Fruit fly (Drosophila melanogaster) whole organism, wandering third instar larva: ENCODE results near the gene dlg1.
A peak's percentile ranks its signal among the peaks of the same experiment; 100 is the strongest.

Experiments used
- Abd-B ChIP-seq: fragments of >200 bp; optimal IDR thresholded peaks from 2 replicates; lab custom pipeline; 2017; ENCODE audit warnings: missing biosample characterization, missing genetic modification characterization
- CG32264 ChIP-seq: fragments of 200-800 bp; sonication (Bioruptor generic); optimal IDR thresholded peaks from 2 replicates; lab custom pipeline; 2016; ENCODE audit warnings: missing biosample characterization, missing genetic modification characterization
- CG9705 ChIP-seq: fragments of 200-800 bp; sonication (Bioruptor generic); optimal IDR thresholded peaks from 2 replicates; lab custom pipeline; 2018; ENCODE audit warnings: missing biosample characterization, mild to moderate bottlenecking, missing genetic modification characterization
- CrebA ChIP-seq: fragments of 200-800 bp; sonication (Bioruptor generic); optimal IDR thresholded peaks from 2 replicates; lab custom pipeline; 2016; ENCODE audit warnings: missing biosample characterization, mild to moderate bottlenecking, missing genetic modification characterization, borderline replicate concordance
- Dfd ChIP-seq: fragments of >200 bp; optimal IDR thresholded peaks from 2 replicates; lab custom pipeline; 2017; ENCODE audit warnings: missing biosample characterization, missing genetic modification characterization
- Dif ChIP-seq: fragments of 200-275, 200-300 bp; sonication (Bioruptor generic); optimal IDR thresholded peaks from 2 replicates; lab custom pipeline; 2018; ENCODE audit warnings: missing biosample characterization, missing genetic modification characterization; ENCODE audit not compliant: partially characterized antibody
- GATAd ChIP-seq: sonication (Bioruptor generic); optimal IDR thresholded peaks from 2 replicates; lab custom pipeline; 2016; ENCODE audit warnings: missing biosample characterization, missing genetic modification characterization
- HLH106 ChIP-seq: fragments of 200-800 bp; optimal IDR thresholded peaks from 3 replicates; lab custom pipeline; 2019; ENCODE audit warnings: missing biosample characterization, mild to moderate bottlenecking, missing genetic modification characterization, moderate library complexity
- Hnf4 ChIP-seq: fragments of 200-800 bp; sonication (Bioruptor generic); optimal IDR thresholded peaks from 2 replicates; lab custom pipeline; 2016; ENCODE audit warnings: missing biosample characterization, mild to moderate bottlenecking, missing genetic modification characterization
- Hr78 ChIP-seq: fragments of >200 bp; optimal IDR thresholded peaks from 2 replicates; lab custom pipeline; 2017; ENCODE audit warnings: missing biosample characterization, missing genetic modification characterization
- Hr83 ChIP-seq: fragments of 200-300 bp; sonication (Bioruptor generic); optimal IDR thresholded peaks from 2 replicates; lab custom pipeline; 2016; ENCODE audit warnings: missing biosample characterization, mild to moderate bottlenecking, missing genetic modification characterization, moderate library complexity; ENCODE audit not compliant: poor library complexity, severe bottlenecking
- Jra ChIP-seq: sonication (Bioruptor generic); optimal IDR thresholded peaks from 2 replicates; lab custom pipeline; 2016; ENCODE audit warnings: missing biosample characterization, missing genetic modification characterization
- Mio ChIP-seq: sonication (Bioruptor generic); optimal IDR thresholded peaks from 2 replicates; lab custom pipeline; 2016; ENCODE audit warnings: missing biosample characterization, missing genetic modification characterization
- Myc ChIP-seq: fragments of >200 bp; optimal IDR thresholded peaks from 2 replicates; lab custom pipeline; 2017
- N ChIP-seq: fragments of >200 bp; optimal IDR thresholded peaks from 2 replicates; lab custom pipeline; 2018; ENCODE audit warnings: missing biosample characterization, missing external identifiers, missing genetic modification characterization
- OdsH ChIP-seq: fragments of 200-800 bp; sonication (Bioruptor generic); optimal IDR thresholded peaks from 2 replicates; lab custom pipeline; 2016; ENCODE audit warnings: missing biosample characterization, mild to moderate bottlenecking, missing genetic modification characterization
- Rel ChIP-seq, 2 experiments: fragments of 200-800 bp; sonication (Bioruptor generic) in 1 of 2; optimal IDR thresholded peaks; 2 replicates in 1 of 2; 3 replicates in 1 of 2; lab custom pipeline; 2016 to 2019; ENCODE audit warnings: mild to moderate bottlenecking in 2 of 2, missing biosample characterization in 2 of 2, missing genetic modification characterization in 2 of 2, moderate library complexity in 1 of 2
- Sp1 ChIP-seq: fragments of 200-800 bp; sonication (Bioruptor generic); optimal IDR thresholded peaks from 3 replicates; lab custom pipeline; 2019; ENCODE audit warnings: missing biosample characterization, mild to moderate bottlenecking, missing genetic modification characterization, moderate library complexity
- Vsx2 ChIP-seq: fragments of 200-300, 225-300 bp; sonication (Bioruptor generic); optimal IDR thresholded peaks from 2 replicates; lab custom pipeline; 2018; ENCODE audit warnings: missing biosample characterization, missing genetic modification characterization; ENCODE audit not compliant: partially characterized antibody
- br ChIP-seq: fragments of 200-800 bp; sonication (Bioruptor generic); optimal IDR thresholded peaks from 2 replicates; lab custom pipeline; 2016; ENCODE audit warnings: missing biosample characterization, missing genetic modification characterization
- brk ChIP-seq: fragments of 200-800 bp; sonication (Bioruptor generic); optimal IDR thresholded peaks from 2 replicates; lab custom pipeline; 2016; ENCODE audit warnings: missing biosample characterization, mild to moderate bottlenecking, missing genetic modification characterization
- dl ChIP-seq, 2 experiments: fragments of 175-275, 200-275 bp in 1 of 2; fragments of 200-275 bp in 1 of 2; sonication (Bioruptor generic); optimal IDR thresholded peaks; lab custom pipeline; 2018; ENCODE audit warnings: mild to moderate bottlenecking in 2 of 2, missing biosample characterization in 2 of 2, missing genetic modification characterization in 2 of 2, moderate library complexity in 2 of 2; ENCODE audit not compliant: partially characterized antibody in 2 of 2, insufficient read depth in 1 of 2
- dmrt93B ChIP-seq: fragments of 200-800 bp; sonication (Bioruptor generic); optimal IDR thresholded peaks from 2 replicates; lab custom pipeline; 2018; ENCODE audit warnings: missing biosample characterization, mild to moderate bottlenecking, missing genetic modification characterization
- dsf ChIP-seq: sonication (Bioruptor generic); optimal IDR thresholded peaks from 2 replicates; lab custom pipeline; 2016; ENCODE audit warnings: missing biosample characterization, missing genetic modification characterization, borderline replicate concordance
- ey ChIP-seq: fragments of 200-800 bp; sonication (Bioruptor generic); optimal IDR thresholded peaks from 2 replicates; lab custom pipeline; 2016; ENCODE audit warnings: missing biosample characterization, missing genetic modification characterization
- foxo ChIP-seq, 2 experiments: fragments of 200-800 bp; sonication (Bioruptor generic); optimal IDR thresholded peaks; 2 replicates in 1 of 2; 3 replicates in 1 of 2; lab custom pipeline; 2016 to 2017; ENCODE audit warnings: missing biosample characterization in 2 of 2, missing genetic modification characterization in 2 of 2
- fru ChIP-seq: fragments of 200-800 bp; sonication (Bioruptor generic); optimal IDR thresholded peaks from 3 replicates; lab custom pipeline; 2016; ENCODE audit warnings: missing biosample characterization, mild to moderate bottlenecking, missing genetic modification characterization
- h ChIP-seq: fragments of 200-800 bp; sonication (Bioruptor generic); optimal IDR thresholded peaks from 3 replicates; lab custom pipeline; 2016; ENCODE audit warnings: missing biosample characterization, mild to moderate bottlenecking, missing genetic modification characterization
- jim ChIP-seq: fragments of 175-275, 200-325 bp; sonication (Bioruptor generic); optimal IDR thresholded peaks from 2 replicates; lab custom pipeline; 2016; ENCODE audit warnings: missing biosample characterization, mild to moderate bottlenecking, missing genetic modification characterization
- lola ChIP-seq: fragments of >200 bp; optimal IDR thresholded peaks from 2 replicates; lab custom pipeline; 2017; ENCODE audit warnings: missing biosample characterization, missing genetic modification characterization
- pan ChIP-seq: fragments of >200 bp; optimal IDR thresholded peaks from 2 replicates; lab custom pipeline; 2017
- psq ChIP-seq: fragments of 200-800 bp; sonication (Bioruptor generic); optimal IDR thresholded peaks from 3 replicates; lab custom pipeline; 2017; ENCODE audit warnings: missing biosample characterization, mild to moderate bottlenecking, missing genetic modification characterization, moderate library complexity
- rgr ChIP-seq: fragments of 200-800 bp; sonication (Bioruptor generic); optimal IDR thresholded peaks from 3 replicates; lab custom pipeline; 2016; ENCODE audit warnings: missing biosample characterization, mild to moderate bottlenecking, missing genetic modification characterization
- sage ChIP-seq: fragments of 200-800 bp; sonication (Bioruptor generic); optimal IDR thresholded peaks from 2 replicates; lab custom pipeline; 2016; ENCODE audit warnings: missing biosample characterization, mild to moderate bottlenecking, missing genetic modification characterization
- sv ChIP-seq: fragments of 200-800 bp; sonication (Bioruptor generic); optimal IDR thresholded peaks from 3 replicates; lab custom pipeline; 2016; ENCODE audit warnings: missing biosample characterization, missing genetic modification characterization
- tai ChIP-seq: sonication (Bioruptor generic); optimal IDR thresholded peaks from 2 replicates; lab custom pipeline; 2016; ENCODE audit warnings: missing biosample characterization, missing genetic modification characterization
- usp ChIP-seq: fragments of >200 bp; optimal IDR thresholded peaks from 2 replicates; lab custom pipeline; 2017; ENCODE audit warnings: missing biosample characterization, missing genetic modification characterization
- woc ChIP-seq: sonication (Bioruptor generic); optimal IDR thresholded peaks from 2 replicates; lab custom pipeline; 2016; ENCODE audit warnings: missing biosample characterization, mild to moderate bottlenecking, missing genetic modification characterization

Gene dlg1

dm6 chrX:11338973-11339867 lies 30.2 kb upstream of the dlg1 start:
- no peak for TF ChIP-seq dsf (GFP tag; lab: Kevin White, UChicago)
- TF ChIP-seq woc (GFP tag; lab: Kevin White, UChicago) = peak; percentile 74
- TF ChIP-seq psq = peak; percentile 95
- TF ChIP-seq pan (lab: Kevin White, UChicago) = no peak
- no peak for TF ChIP-seq lola (GFP tag; lab: Kevin White, UChicago)
- TF ChIP-seq foxo (GFP tag; optimal IDR thresholded peaks at IDR 0.05; lab: Kevin White, UChicago) = peak in 1 of 2 experiments; percentile 65
- TF ChIP-seq sv = no peak
- TF ChIP-seq CG32264 = no peak
- peak; percentile 52 for TF ChIP-seq rgr (GFP tag; lab: Kevin White, UChicago)
- peak; percentile 20 for TF ChIP-seq GATAd (GFP tag; lab: Kevin White, UChicago)
- no peak for TF ChIP-seq CrebA
- no peak for TF ChIP-seq tai (GFP tag; lab: Kevin White, UChicago)
- TF ChIP-seq usp (GFP tag; lab: Kevin White, UChicago) = no peak
- TF ChIP-seq fru (GFP tag; lab: Kevin White, UChicago) = peak; percentile 38
- TF ChIP-seq Dif (GFP tag; lab: Kevin White, UChicago) = no peak
- TF ChIP-seq Vsx2 (GFP tag; lab: Kevin White, UChicago) = no peak
- peak; percentile 3 for TF ChIP-seq Sp1 (GFP tag; lab: Kevin White, UChicago)
- TF ChIP-seq N (GFP tag; lab: Kevin White, UChicago) = no peak
- TF ChIP-seq OdsH = peak; percentile 9
- no peak for TF ChIP-seq jim (GFP tag; lab: Kevin White, UChicago)
- no peak for TF ChIP-seq Hr78 (GFP tag; lab: Kevin White, UChicago)
- TF ChIP-seq Hnf4 (GFP tag; lab: Kevin White, UChicago) = no peak
- TF ChIP-seq h (GFP tag; lab: Kevin White, UChicago) = peak; percentile 78
- peak; percentile 20 for TF ChIP-seq br (GFP tag; lab: Kevin White, UChicago)
- no peak for TF ChIP-seq Mio (GFP tag; lab: Kevin White, UChicago)
- TF ChIP-seq Myc (lab: Kevin White, UChicago) = peak; percentile 91
- TF ChIP-seq Hr83 (GFP tag; lab: Kevin White, UChicago) = peak; percentile 22
- TF ChIP-seq dmrt93B (GFP tag; lab: Kevin White, UChicago) = no peak
- TF ChIP-seq HLH106 (tag; lab: Kevin White, UChicago) = peak; percentile 53
- TF ChIP-seq ey (GFP tag; lab: Kevin White, UChicago) = peak; percentile 50
- no peak for TF ChIP-seq Dfd (GFP tag; lab: Kevin White, UChicago)
- TF ChIP-seq sage (GFP tag; lab: Kevin White, UChicago) = no peak
- peak; percentile 52 for TF ChIP-seq Jra (GFP tag; lab: Kevin White, UChicago)
- TF ChIP-seq Rel (GFP tag; optimal IDR thresholded peaks at IDR 0.05; lab: Kevin White, UChicago) = no peak
- peak; percentile 4 for TF ChIP-seq Rel (tag; optimal IDR thresholded peaks at IDR 0.05; lab: Kevin White, UChicago)
- no peak for TF ChIP-seq dl (GFP tag; optimal IDR thresholded peaks at IDR 0.05; lab: Kevin White, UChicago; ENCODE audit: insufficient read depth in 1 of 2, partially characterized antibody in 2 of 2)
- TF ChIP-seq brk (GFP tag; lab: Kevin White, UChicago) = no peak
- TF ChIP-seq CG9705 (GFP tag; lab: Kevin White, UChicago) = no peak
- no peak for TF ChIP-seq Abd-B (GFP tag; lab: Kevin White, UChicago)
- TF ChIP-seq, all 38 proteins: peak for 16
